Worm (Caenorhabditis elegans): ENCODE data around the gene srg-48.

srg-48 gene

DNA sequence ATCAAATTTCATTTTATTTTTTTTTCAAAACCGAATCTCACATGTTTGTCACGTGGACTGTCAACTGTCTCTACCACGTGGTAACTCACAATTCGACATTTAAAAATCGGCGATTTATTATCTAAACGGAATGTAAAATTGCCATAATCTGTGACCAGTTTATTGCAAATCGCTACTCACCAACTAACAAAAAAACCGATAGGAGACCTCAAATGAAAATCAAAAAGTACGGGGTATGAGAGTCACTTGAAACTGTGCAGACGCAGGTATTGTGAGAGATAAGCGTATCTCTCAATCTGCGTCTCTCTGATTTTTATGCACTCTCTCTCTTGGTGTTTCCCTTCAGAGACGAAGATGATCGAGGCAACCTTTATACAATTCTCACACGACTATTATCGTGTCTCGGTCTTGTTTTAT lies 24.4 kb upstream of the srg-48 start (continued):
- peak; percentile 61 for TF ChIP-seq T26A8.4 (GFP tag; IDR thresholded peaks at IDR 0.05)
- TF ChIP-seq nhr-77 (tag; optimal IDR thresholded peaks at IDR 0.05), result peak; percentile 37
- no peak for TF ChIP-seq madf-9 (GFP tag; conservative IDR thresholded peaks at IDR 0.05)
- TF ChIP-seq lin-15B (tag; optimal IDR thresholded peaks at IDR 0.05), result no peak
- TF ChIP-seq egl-27 (tag; optimal IDR thresholded peaks at IDR 0.05), result no peak
- TF ChIP-seq unc-39 (tag; optimal IDR thresholded peaks at IDR 0.05), result no peak
- no peak; the same call in 1 of the 2 replicates for TF ChIP-seq lin-1 (GFP tag; IDR thresholded peaks at IDR 0.05)
- TF ChIP-seq madf-5 (GFP tag; IDR thresholded peaks at IDR 0.05), result no peak
- TF ChIP-seq tra-1 (GFP tag; IDR thresholded peaks at IDR 0.05), result peak; percentile 65; the same call in 1 of the 2 replicates
- no peak for TF ChIP-seq ZK337.2 (GFP tag; IDR thresholded peaks at IDR 0.05)
- TF ChIP-seq spr-3 (GFP tag; optimal IDR thresholded peaks at IDR 0.05), result no peak
- TF ChIP-seq F26F4.8 (GFP tag; conservative IDR thresholded peaks at IDR 0.05), result no peak
- peak in 1 of 2 experiments; percentile 30 for TF ChIP-seq hif-1 (tag; optimal IDR thresholded peaks at IDR 0.05)

DNA sequence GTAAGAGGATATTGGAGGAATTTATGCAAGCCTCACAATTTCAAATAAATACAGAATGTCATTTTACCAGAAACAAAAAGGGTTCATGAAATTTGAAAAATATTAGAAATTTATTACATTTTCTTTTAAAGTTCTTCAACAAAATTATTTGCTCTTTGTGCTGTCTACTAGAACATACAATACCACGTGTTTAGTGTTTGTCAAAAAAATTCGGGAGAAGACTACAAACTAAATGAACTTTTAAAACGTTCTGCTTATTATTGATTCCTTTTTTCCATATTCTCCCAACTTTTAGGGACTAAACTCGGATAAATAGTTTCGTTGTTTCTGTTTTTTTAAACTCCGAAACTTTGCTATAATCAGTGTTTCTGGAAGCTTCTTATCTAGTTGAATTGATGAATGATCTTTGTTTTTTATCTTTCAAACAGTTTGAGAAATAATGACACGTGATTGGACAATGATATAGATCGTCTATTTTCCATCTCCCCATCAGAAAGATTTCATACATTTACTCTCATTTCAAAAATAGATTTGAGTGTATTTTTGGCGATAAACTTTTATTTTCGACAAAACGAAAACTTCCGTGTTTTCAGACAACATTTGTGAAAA lies 23.5 kb upstream of the srg-48 start:
- TF ChIP-seq pqm-1 (tag; optimal IDR thresholded peaks at IDR 0.05), result no peak
- TF ChIP-seq hlh-30 (tag; optimal IDR thresholded peaks at IDR 0.05; ENCODE audit: insufficient read depth), result peak; percentile 34
- TF ChIP-seq cey-2 (tag; optimal IDR thresholded peaks at IDR 0.05; ENCODE audit: borderline replicate concordance, insufficient read depth), result no peak
- TF ChIP-seq zip-2 (tag; optimal IDR thresholded peaks at IDR 0.05), result no peak
- TF ChIP-seq lin-13 (GFP tag; optimal IDR thresholded peaks at IDR 0.05), result no peak
- TF ChIP-seq daf-16 (GFP tag; optimal IDR thresholded peaks at IDR 0.05), result no peak
- peak; percentile 71 for TF ChIP-seq daf-16 (tag; optimal IDR thresholded peaks at IDR 0.05)
- TF ChIP-seq nhr-28 (tag; optimal IDR thresholded peaks at IDR 0.05), result peak; percentile 25
- TF ChIP-seq nhr-6 (tag; optimal IDR thresholded peaks at IDR 0.05), result no peak
- TF ChIP-seq nhr-76 (tag; optimal IDR thresholded peaks at IDR 0.05), result no peak
- no peak for TF ChIP-seq F44E2.7 (GFP tag; IDR thresholded peaks at IDR 0.05)
- no peak for TF ChIP-seq dpl-1 (GFP tag; optimal IDR thresholded peaks at IDR 0.05)
- no peak for TF ChIP-seq daf-12 (tag; optimal IDR thresholded peaks at IDR 0.05)
- TF ChIP-seq lin-38 (GFP tag; IDR thresholded peaks at IDR 0.05), result no peak
- no peak for TF ChIP-seq ama-1 (optimal IDR thresholded peaks at IDR 0.05)
- TF ChIP-seq dmd-6 (GFP tag; IDR thresholded peaks at IDR 0.05), result peak; percentile 49
- TF ChIP-seq nhr-25 (tag; optimal IDR thresholded peaks at IDR 0.05; ENCODE audit: borderline replicate concordance, insufficient read depth), result no peak
- peak; percentile 71; the same call in 1 of the 2 replicates for TF ChIP-seq mdt-29 (GFP tag; IDR thresholded peaks at IDR 0.05)
- TF ChIP-seq zfp-2 (tag; optimal IDR thresholded peaks at IDR 0.05), result no peak
- peak; percentile 54 for TF ChIP-seq aha-1 (tag)
- no peak for TF ChIP-seq egl-27 (tag; optimal IDR thresholded peaks at IDR 0.05)
- no peak for TF ChIP-seq ceh-32 (tag; optimal IDR thresholded peaks at IDR 0.05; ENCODE audit: poor library complexity)
- TF ChIP-seq lir-3 (tag; optimal IDR thresholded peaks at IDR 0.05), result no peak
- no peak for TF ChIP-seq lin-1 (GFP tag; IDR thresholded peaks at IDR 0.05)
- TF ChIP-seq dve-1 (tag; optimal IDR thresholded peaks at IDR 0.05; ENCODE audit: insufficient read depth), result peak; percentile 87
- no peak for TF ChIP-seq nhr-10 (tag; optimal IDR thresholded peaks at IDR 0.05)
- TF ChIP-seq R02D3.7 (tag; optimal IDR thresholded peaks at IDR 0.05), result no peak
- no peak for TF ChIP-seq set-16 (GFP tag; IDR thresholded peaks at IDR 0.05)
- peak; percentile 66 for TF ChIP-seq hlh-11 (tag; optimal IDR thresholded peaks at IDR 0.05)
- TF ChIP-seq ceh-62 (tag; optimal IDR thresholded peaks at IDR 0.05), result no peak
- no peak for TF ChIP-seq arid-1 (GFP tag; conservative IDR thresholded peaks at IDR 0.05)
- TF ChIP-seq nhr-41 (GFP tag; IDR thresholded peaks at IDR 0.05), result no peak
- TF ChIP-seq dmd-8 (GFP tag; IDR thresholded peaks at IDR 0.05), result no peak
- peak; percentile 30 for TF ChIP-seq nhr-77 (tag; optimal IDR thresholded peaks at IDR 0.05)
- no peak for TF ChIP-seq skn-1 (tag; optimal IDR thresholded peaks at IDR 0.05)
- no peak for TF ChIP-seq spr-1 (tag; optimal IDR thresholded peaks at IDR 0.05)
- TF ChIP-seq lsy-2 (tag; optimal IDR thresholded peaks at IDR 0.05), result no peak
- no peak for TF ChIP-seq Y75B8A.6 (GFP tag; IDR thresholded peaks at IDR 0.05)
- TF ChIP-seq Y105C5A.15 (GFP tag; IDR thresholded peaks at IDR 0.05), result no peak
- 0 out of 2 replicates have a peak, but pooled peaks have one; percentile 20 for TF ChIP-seq zfp-3 (GFP tag; conservative IDR thresholded peaks at IDR 0.05)

Data from whole organism, L4 larva.